Worm (Caenorhabditis elegans): ENCODE results near the gene unc-16.

unc-16 gene

ce11 chrIII:9558463-9558862 lies 12.4 kb downstream of the unc-16 start, which contains the start of gene C48B4.6:
C48B4.6 (minus strand) TSS chrIII:9558563.
- TF ChIP-seq pha-4 (tag; optimal IDR thresholded peaks at IDR 0.05) (no peak), elt-1 (tag; optimal IDR thresholded peaks at IDR 0.05; ENCODE audit: borderline replicate concordance, insufficient read depth) (no peak), cnd-1 (tag; optimal IDR thresholded peaks at IDR 0.05) (no peak), blmp-1 (tag; optimal IDR thresholded peaks at IDR 0.05) (no peak), lin-13 (tag; optimal IDR thresholded peaks at IDR 0.05) (no peak)

ce11 chrIII:9559381-9559881 lies 13.4 kb downstream of the unc-16 start, which contains the start of gene C48B4.7:
C48B4.7 (minus strand) TSS chrIII:9559431.
- TF ChIP-seq nhr-28 (tag; optimal IDR thresholded peaks at IDR 0.05) (no peak), pha-4 (tag; optimal IDR thresholded peaks at IDR 0.05) (no peak), nhr-237 (tag; optimal IDR thresholded peaks at IDR 0.05) (no peak), zip-8 (tag; optimal IDR thresholded peaks at IDR 0.05) (no peak), lin-32 (GFP tag; optimal IDR thresholded peaks at IDR 0.05) (no peak), sptf-1 (tag; optimal IDR thresholded peaks at IDR 0.05) (no peak), lsy-2 (tag; optimal IDR thresholded peaks at IDR 0.05) (no peak), flh-1 (GFP tag; optimal IDR thresholded peaks at IDR 0.05) (no peak), lin-13 (tag; optimal IDR thresholded peaks at IDR 0.05) (no peak), elt-1 (tag; optimal IDR thresholded peaks at IDR 0.05; ENCODE audit: borderline replicate concordance, insufficient read depth) (no peak), unc-62 (GFP tag; optimal IDR thresholded peaks at IDR 0.05) (no peak), ceh-83 (GFP tag; optimal IDR thresholded peaks at IDR 0.05) (no peak), ham-2 (GFP tag; optimal IDR thresholded peaks at IDR 0.05) (no peak), drap-1 (GFP tag; optimal IDR thresholded peaks at IDR 0.05) (no peak), snpc-4 (tag; optimal IDR thresholded peaks at IDR 0.05) (no peak)

- no peak for TF ChIP-seq ces-1 (GFP tag; optimal IDR thresholded peaks at IDR 0.05)
- TF ChIP-seq cnd-1 (tag; optimal IDR thresholded peaks at IDR 0.05): no peak
- no peak for TF ChIP-seq sptf-1 (tag; optimal IDR thresholded peaks at IDR 0.05)
- no peak for TF ChIP-seq lin-32 (GFP tag; optimal IDR thresholded peaks at IDR 0.05)
- no peak for TF ChIP-seq nhr-237 (tag; optimal IDR thresholded peaks at IDR 0.05)
- TF ChIP-seq hlh-1 (tag; optimal IDR thresholded peaks at IDR 0.05): no peak
- no peak for TF ChIP-seq elt-3 (tag; optimal IDR thresholded peaks at IDR 0.05)
- no peak for TF ChIP-seq unc-120 (tag; optimal IDR thresholded peaks at IDR 0.05; ENCODE audit: poor library complexity, severe bottlenecking)
- TF ChIP-seq zip-8 (tag; optimal IDR thresholded peaks at IDR 0.05): no peak
- TF ChIP-seq pha-4 (tag; optimal IDR thresholded peaks at IDR 0.05): no peak
- TF ChIP-seq nhr-2 (tag; optimal IDR thresholded peaks at IDR 0.05): no peak
These were observed 15.1 kb downstream of the unc-16 start, which contains the start of gene C48B4.8 for ce11 chrIII:9561158-9561557. C48B4.8 (minus strand) TSS chrIII:9561258.

- TF ChIP-seq hlh-1 (tag; optimal IDR thresholded peaks at IDR 0.05) (no peak), flh-1 (GFP tag; optimal IDR thresholded peaks at IDR 0.05) (no peak), lsy-2 (tag; optimal IDR thresholded peaks at IDR 0.05) (no peak), lin-13 (tag; optimal IDR thresholded peaks at IDR 0.05) (no peak), M03D4.4 (tag; optimal IDR thresholded peaks at IDR 0.05) (no peak), unc-62 (GFP tag; optimal IDR thresholded peaks at IDR 0.05) (no peak), zip-8 (tag; optimal IDR thresholded peaks at IDR 0.05) (no peak), snpc-4 (tag; optimal IDR thresholded peaks at IDR 0.05) (no peak), sptf-1 (tag; optimal IDR thresholded peaks at IDR 0.05) (no peak)
These were observed 17.2 kb downstream of the unc-16 start, which contains the start of gene C48B4.9 for ce11 chrIII:9563235-9563634. C48B4.9 (minus strand) TSS chrIII:9563335.

- TF ChIP-seq cnd-1 (tag; optimal IDR thresholded peaks at IDR 0.05) (no peak), flh-1 (GFP tag; optimal IDR thresholded peaks at IDR 0.05) (no peak), lin-13 (tag; optimal IDR thresholded peaks at IDR 0.05) (no peak), ceh-43 (GFP tag; optimal IDR thresholded peaks at IDR 0.05) (no peak), tbx-8 (GFP tag; optimal IDR thresholded peaks at IDR 0.05) (no peak), nhr-76 (tag; optimal IDR thresholded peaks at IDR 0.05) (no peak), ceh-39 (tag; optimal IDR thresholded peaks at IDR 0.05) (no peak)
These were observed 18.4 kb downstream of the unc-16 start, which contains the start of gene C48B4.10 for ce11 chrIII:9564410-9564809. C48B4.10 (minus strand) TSS chrIII:9564510.

ce11 chrIII:9565973-9566372 lies 19.9 kb downstream of the unc-16 start, which contains the start of gene C48B4.11:
C48B4.11 (minus strand) TSS chrIII:9566115.
- TF ChIP-seq unc-120 (tag; optimal IDR thresholded peaks at IDR 0.05; ENCODE audit: poor library complexity, severe bottlenecking) (no peak), tbx-8 (GFP tag; optimal IDR thresholded peaks at IDR 0.05) (no peak), flh-1 (GFP tag; optimal IDR thresholded peaks at IDR 0.05) (no peak), elt-1 (tag; optimal IDR thresholded peaks at IDR 0.05; ENCODE audit: borderline replicate concordance, insufficient read depth) (no peak)

All from whole organism, mixed stage, embryonic.